Fruit fly (Drosophila melanogaster): Measurements from ENCODE around the gene CG7840.

Gene CG7840

dm6 chr2L:8289352-8290091 lies 15.9 kb upstream of the CG7840 start (continued):
- TF ChIP-seq Hr51 (GFP tag; optimal IDR thresholded peaks at IDR 0.05) = no peak
- peak; percentile 98 for TF ChIP-seq D19A (tag; optimal IDR thresholded peaks at IDR 0.05)
- TF ChIP-seq inv (GFP tag; IDR thresholded peaks at IDR 0.05; ENCODE audit: partially characterized antibody) = no peak
- no peak for TF ChIP-seq pb (GFP tag; optimal IDR thresholded peaks at IDR 0.05)
- peak; percentile 35; the same call in 1 of the 2 replicates for TF ChIP-seq ara (GFP tag; IDR thresholded peaks at IDR 0.05)
- no peak for TF ChIP-seq Optix (GFP tag; IDR thresholded peaks at IDR 0.05)
- no peak for TF ChIP-seq fd3F (GFP tag; optimal IDR thresholded peaks at IDR 0.05)
- no peak for TF ChIP-seq Side (GFP tag; optimal IDR thresholded peaks at IDR 0.05)
- TF ChIP-seq dm (GFP tag; optimal IDR thresholded peaks at IDR 0.05) = no peak
- peak; percentile 46; the same call in 1 of the 2 replicates for TF ChIP-seq vvl (GFP tag; IDR thresholded peaks at IDR 0.05)
- 0 out of 4 replicates have a peak, but pooled peaks have one; percentile 39 for TF ChIP-seq chinmo (GFP tag; IDR thresholded peaks at IDR 0.05; ENCODE audit: partially characterized antibody)
- peak; percentile 30; the same call in 1 of the 3 replicates for TF ChIP-seq CG2199 (GFP tag; IDR thresholded peaks at IDR 0.05)
- TF ChIP-seq CG1647 (GFP tag; optimal IDR thresholded peaks at IDR 0.05) = no peak
- no peak for TF ChIP-seq ase (GFP tag; IDR thresholded peaks at IDR 0.05)
- TF ChIP-seq Dp (GFP tag; optimal IDR thresholded peaks at IDR 0.05) = no peak
- TF ChIP-seq CG8388 (GFP tag; optimal IDR thresholded peaks at IDR 0.05) = peak; percentile 11
- TF ChIP-seq CG7987 (GFP tag; optimal IDR thresholded peaks at IDR 0.05) = no peak
- TF ChIP-seq prd (optimal IDR thresholded peaks at IDR 0.05) = no peak
- TF ChIP-seq prd (GFP tag; IDR thresholded peaks at IDR 0.05) = no peak
- no peak for TF ChIP-seq D (optimal IDR thresholded peaks at IDR 0.05)
- TF ChIP-seq D (GFP tag; optimal IDR thresholded peaks at IDR 0.05) = peak; percentile 1
- no peak for TF ChIP-seq p53 (GFP tag; optimal IDR thresholded peaks at IDR 0.05)
- TF ChIP-seq insv (GFP tag; optimal IDR thresholded peaks at IDR 0.05) = no peak
- TF ChIP-seq CG10431 (GFP tag; optimal IDR thresholded peaks at IDR 0.05) = peak; percentile 6
- TF ChIP-seq Dref (GFP tag; IDR thresholded peaks at IDR 0.05) = no peak
- TF ChIP-seq CG8478 (optimal IDR thresholded peaks at IDR 0.05) = no peak
- no peak for TF ChIP-seq CG11085 (GFP tag; IDR thresholded peaks at IDR 0.05)
- TF ChIP-seq CG32772 (GFP tag; IDR thresholded peaks at IDR 0.05) = no peak
- TF ChIP-seq CG2712 (tag; optimal IDR thresholded peaks at IDR 0.05) = peak; percentile 3
- TF ChIP-seq CG7928 (GFP tag; optimal IDR thresholded peaks at IDR 0.05) = no peak
- TF ChIP-seq slp2 (GFP tag; optimal IDR thresholded peaks at IDR 0.05) = no peak
- TF ChIP-seq CG3995 (GFP tag; optimal IDR thresholded peaks at IDR 0.05) = no peak
- no peak for TF ChIP-seq tio (GFP tag; optimal IDR thresholded peaks at IDR 0.05)
- peak; percentile 78 for TF ChIP-seq sens (GFP tag)
- no peak for TF ChIP-seq sqz (GFP tag; optimal IDR thresholded peaks at IDR 0.05)
- TF ChIP-seq CG11456 (GFP tag; IDR thresholded peaks at IDR 0.05) = no peak
- TF ChIP-seq CG18599 (GFP tag; optimal IDR thresholded peaks at IDR 0.05) = no peak
- TF ChIP-seq CG15696 (tag; optimal IDR thresholded peaks at IDR 0.05) = peak; percentile 53
- no peak for TF ChIP-seq MESR4 (GFP tag; optimal IDR thresholded peaks at IDR 0.05)
- no peak for TF ChIP-seq nom (GFP tag; optimal IDR thresholded peaks at IDR 0.05)
- no peak for TF ChIP-seq CG13894 (tag; optimal IDR thresholded peaks at IDR 0.05)
- no peak for TF ChIP-seq NC2β (GFP tag; optimal IDR thresholded peaks at IDR 0.05)
- no peak for TF ChIP-seq CG7357 (GFP tag; IDR thresholded peaks at IDR 0.05)
- TF ChIP-seq lola (GFP tag; optimal IDR thresholded peaks at IDR 0.05) = peak in 1 of 3 experiments; percentile 9
- TF ChIP-seq Abd-B (GFP tag; optimal IDR thresholded peaks at IDR 0.05) = no peak
- peak; percentile 4 for TF ChIP-seq oc (tag; optimal IDR thresholded peaks at IDR 0.05)
- TF ChIP-seq MTF-1 (GFP tag; optimal IDR thresholded peaks at IDR 0.05; ENCODE audit: borderline replicate concordance) = peak; percentile 27
- TF ChIP-seq abd-A (tag; optimal IDR thresholded peaks at IDR 0.05) = no peak
- no peak for TF ChIP-seq toy (GFP tag; IDR thresholded peaks at IDR 0.05)
- TF ChIP-seq CG14965 (GFP tag; optimal IDR thresholded peaks at IDR 0.05; ENCODE audit: borderline replicate concordance) = no peak

All from whole organism, embryonic.